Worm (Caenorhabditis elegans) whole organism, late embryonic: ENCODE measurements around the gene nhr-122.

Experiments used
- ahr-1 ChIP-seq: sonication (generic microtip); optimal IDR thresholded peaks from 2 replicates; lab custom pipeline; 2016; ENCODE audit warnings: missing genetic modification characterization, missing compliant biosample characterization
- ceh-14 ChIP-seq: sonication (generic microtip); optimal IDR thresholded peaks from 2 replicates; lab custom pipeline; 2016; ENCODE audit warnings: missing genotype, missing genetic modification characterization, missing compliant biosample characterization
- ceh-18 ChIP-seq: sonication (generic microtip); optimal IDR thresholded peaks from 2 replicates; lab custom pipeline; 2016; ENCODE audit warnings: missing genetic modification characterization, missing compliant biosample characterization
- ceh-30 ChIP-seq: fragments of 150-350 bp; optimal IDR thresholded peaks from 2 replicates; lab custom pipeline; 2014; ENCODE audit warnings: missing biosample characterization, missing genetic modification characterization
- ceh-6 ChIP-seq: fragments of 200-800 bp; sonication (Bioruptor generic); optimal IDR thresholded peaks from 2 replicates; lab custom pipeline; 2018; ENCODE audit warnings: mild to moderate bottlenecking, missing genetic modification characterization, missing compliant biosample characterization
- ceh-9 ChIP-seq: sonication (generic microtip); optimal IDR thresholded peaks from 2 replicates; lab custom pipeline; 2016; ENCODE audit warnings: mild to moderate bottlenecking, missing genetic modification characterization, inconsistent platforms, missing compliant biosample characterization
- fax-1 ChIP-seq: sonication (generic microtip); optimal IDR thresholded peaks from 2 replicates; lab custom pipeline; 2016; ENCODE audit warnings: missing genotype, missing genetic modification characterization, missing compliant biosample characterization
- fkh-10 ChIP-seq: fragments of 150-350 bp; optimal IDR thresholded peaks from 2 replicates; lab custom pipeline; 2014; ENCODE audit warnings: missing biosample characterization, missing genetic modification reagents, missing genetic modification characterization
- lin-11 ChIP-seq: fragments of 200-800 bp; sonication (Bioruptor generic); optimal IDR thresholded peaks from 2 replicates; lab custom pipeline; 2018; ENCODE audit warnings: mild to moderate bottlenecking, missing genetic modification characterization, missing compliant biosample characterization
- nhr-11 ChIP-seq: fragments of 150-350 bp; optimal IDR thresholded peaks from 2 replicates; lab custom pipeline; 2014; ENCODE audit warnings: missing biosample characterization, missing genetic modification characterization
- pha-4 ChIP-seq: fragments of 150-350 bp; optimal IDR thresholded peaks from 2 replicates; lab custom pipeline; 2018; ENCODE audit warnings: missing biosample characterization, missing genetic modification reagents, missing genetic modification characterization
- unc-55 ChIP-seq: sonication (generic microtip); optimal IDR thresholded peaks from 2 replicates; lab custom pipeline; 2017; ENCODE audit warnings: missing biosample characterization, missing genetic modification reagents, missing genetic modification characterization
- unc-86 ChIP-seq: sonication (generic microtip); optimal IDR thresholded peaks from 2 replicates; lab custom pipeline; 2016; ENCODE audit warnings: missing genetic modification characterization, missing compliant biosample characterization

ce11 chrIV:1624447-1624846 lies 10.8 kb downstream of the nhr-122 start:
- no peak for TF ChIP-seq lin-11 (tag; lab: Kevin White, UChicago)
- TF ChIP-seq fkh-10, result no peak
- no peak for TF ChIP-seq fax-1
- TF ChIP-seq ceh-9 (tag; lab: Kevin White, UChicago), result no peak
- TF ChIP-seq ceh-6 (GFP tag; lab: Kevin White, UChicago), result no peak
- TF ChIP-seq ahr-1 (tag; lab: Kevin White, UChicago), result no peak
- TF ChIP-seq unc-55 (GFP tag; lab: Kevin White, UChicago), result no peak
- TF ChIP-seq ceh-18 (tag; lab: Kevin White, UChicago), result no peak
- no peak for TF ChIP-seq pha-4 (tag; lab: Kevin White, UChicago)
- TF ChIP-seq unc-86 (tag; lab: Kevin White, UChicago), result no peak
- no peak for TF ChIP-seq ceh-14 (tag; lab: Kevin White, UChicago)
- TF ChIP-seq ceh-30 (tag; lab: Kevin White, UChicago), result peak; percentile 99
- TF ChIP-seq nhr-11 (tag; lab: Kevin White, UChicago), result no peak
